Fruit fly (Drosophila melanogaster): ENCODE data around the gene CG15260.

CG15260 gene

dm6 chr2L:15254229-15254861, 37.7 kb downstream of the CG15260 start (continued):
- no peak for TF ChIP-seq NfI (GFP tag; optimal IDR thresholded peaks at IDR 0.05)
- no peak for TF ChIP-seq toy (GFP tag; IDR thresholded peaks at IDR 0.05)
- no peak for TF ChIP-seq CG10321 (GFP tag; IDR thresholded peaks at IDR 0.05)
- no peak for TF ChIP-seq CG10431 (GFP tag; optimal IDR thresholded peaks at IDR 0.05)
- TF ChIP-seq pros (GFP tag; optimal IDR thresholded peaks at IDR 0.05), result no peak
- TF ChIP-seq tup (GFP tag; optimal IDR thresholded peaks at IDR 0.05), result no peak
- TF ChIP-seq CG10565 (GFP tag; optimal IDR thresholded peaks at IDR 0.05), result no peak
- no peak for TF ChIP-seq CG1792 (GFP tag; optimal IDR thresholded peaks at IDR 0.05)
- peak; percentile 23; the same call in 1 of the 2 replicates for TF ChIP-seq CG3847 (GFP tag; IDR thresholded peaks at IDR 0.05)
- peak; percentile 17 for TF ChIP-seq kay (GFP tag; optimal IDR thresholded peaks at IDR 0.05)
- no peak for TF ChIP-seq Mrtf (GFP tag; IDR thresholded peaks at IDR 0.05)
- TF ChIP-seq crp (GFP tag; optimal IDR thresholded peaks at IDR 0.05), result no peak
- TF ChIP-seq CG4617 (GFP tag; optimal IDR thresholded peaks at IDR 0.05; ENCODE audit: borderline replicate concordance), result no peak
- TF ChIP-seq cwo (GFP tag; optimal IDR thresholded peaks at IDR 0.05), result peak; percentile 51
- TF ChIP-seq CG17328 (GFP tag; IDR thresholded peaks at IDR 0.05), result no peak
- no peak for TF ChIP-seq CG12071 (GFP tag; optimal IDR thresholded peaks at IDR 0.05)
- TF ChIP-seq pnt (GFP tag; optimal IDR thresholded peaks at IDR 0.05), result no peak
- TF ChIP-seq ATbp (GFP tag; optimal IDR thresholded peaks at IDR 0.05), result peak; percentile 30
- no peak for TF ChIP-seq CG5953 (GFP tag; IDR thresholded peaks at IDR 0.05)
- peak; percentile 17 for TF ChIP-seq nerfin-1 (tag; optimal IDR thresholded peaks at IDR 0.05)
- no peak for TF ChIP-seq wek (GFP tag; optimal IDR thresholded peaks at IDR 0.05)
- TF ChIP-seq wdn (GFP tag; IDR thresholded peaks at IDR 0.05), result no peak
- TF ChIP-seq vfl (GFP tag; optimal IDR thresholded peaks at IDR 0.05), result no peak
- TF ChIP-seq Hmr (GFP tag; optimal IDR thresholded peaks at IDR 0.05), result peak; percentile 0
- TF ChIP-seq CG6813 (GFP tag; optimal IDR thresholded peaks at IDR 0.05), result no peak
- peak; percentile 14 for TF ChIP-seq Camta (GFP tag; optimal IDR thresholded peaks at IDR 0.05)
- 0 out of 4 replicates have a peak, but pooled peaks have one; percentile 9 for TF ChIP-seq Gug (GFP tag; IDR thresholded peaks at IDR 0.05)
- TF ChIP-seq Taf1 (GFP tag; IDR thresholded peaks at IDR 0.05), result no peak
- no peak for TF ChIP-seq CG15601 (tag; optimal IDR thresholded peaks at IDR 0.05)
- TF ChIP-seq Abd-B (GFP tag; optimal IDR thresholded peaks at IDR 0.05), result no peak
- TF ChIP-seq ken (GFP tag; IDR thresholded peaks at IDR 0.05), result no peak
- TF ChIP-seq Atf6 (GFP tag; IDR thresholded peaks at IDR 0.05), result peak; percentile 64; the same call in 1 of the 2 replicates
- TF ChIP-seq slou (GFP tag; optimal IDR thresholded peaks at IDR 0.05), result no peak
- TF ChIP-seq insv (GFP tag; optimal IDR thresholded peaks at IDR 0.05), result no peak
- TF ChIP-seq CG7987 (GFP tag; optimal IDR thresholded peaks at IDR 0.05), result no peak
- no peak for TF ChIP-seq CG15011 (GFP tag; optimal IDR thresholded peaks at IDR 0.05)
- TF ChIP-seq Doc3 (GFP tag; IDR thresholded peaks at IDR 0.05; ENCODE audit: partially characterized antibody), result no peak
- peak; percentile 56; the same call in 1 of the 2 replicates for TF ChIP-seq CG6689 (GFP tag; IDR thresholded peaks at IDR 0.05)
- no peak for TF ChIP-seq Mad (GFP tag; optimal IDR thresholded peaks at IDR 0.05)
- TF ChIP-seq Dip2 (GFP tag; IDR thresholded peaks at IDR 0.05), result no peak
- TF ChIP-seq gsb-n (tag; optimal IDR thresholded peaks at IDR 0.05), result no peak
- no peak for TF ChIP-seq CG12942 (GFP tag; optimal IDR thresholded peaks at IDR 0.05)
- TF ChIP-seq lilli (GFP tag; optimal IDR thresholded peaks at IDR 0.05), result peak; percentile 51
- TF ChIP-seq Dad (GFP tag; optimal IDR thresholded peaks at IDR 0.05), result peak; percentile 17
- no peak for TF ChIP-seq CG11456 (GFP tag; IDR thresholded peaks at IDR 0.05)
- peak; percentile 10 for TF ChIP-seq D19B (GFP tag; optimal IDR thresholded peaks at IDR 0.05)
- no peak for TF ChIP-seq CrebB (tag; optimal IDR thresholded peaks at IDR 0.05)
- peak; percentile 31 for TF ChIP-seq CG10979 (tag; optimal IDR thresholded peaks at IDR 0.05)
- no peak for TF ChIP-seq CG17186 (GFP tag; optimal IDR thresholded peaks at IDR 0.05)
- TF ChIP-seq Lpt (GFP tag; optimal IDR thresholded peaks at IDR 0.05), result no peak

Data from whole organism, embryonic.